Fruit fly (Drosophila melanogaster): Measurements from ENCODE around the gene CG11134.

CG11134 gene

dm6 chrX:13762372-13762883 is 24.7 kb downstream of the CG11134 start, which contains the start of gene rdgB (continued):
- TF ChIP-seq MESR4 (GFP tag; optimal IDR thresholded peaks at IDR 0.05) (no peak), fu2 (GFP tag; optimal IDR thresholded peaks at IDR 0.05) (no peak), chm (GFP tag; IDR thresholded peaks at IDR 0.05) (peak; percentile 56), CG3838 (GFP tag; optimal IDR thresholded peaks at IDR 0.05) (no peak), cg (GFP tag; optimal IDR thresholded peaks at IDR 0.05) (no peak), CG32772 (GFP tag; IDR thresholded peaks at IDR 0.05) (peak; percentile 39), bbx (GFP tag; IDR thresholded peaks at IDR 0.05; ENCODE audit: partially characterized antibody) (peak; percentile 53; the same call in 1 of the 2 replicates), Mes4 (GFP tag; optimal IDR thresholded peaks at IDR 0.05) (no peak), CG4424 (GFP tag; optimal IDR thresholded peaks at IDR 0.05) (peak; percentile 81), ind (GFP tag; optimal IDR thresholded peaks at IDR 0.05) (peak; percentile 76), CG2678 (tag; optimal IDR thresholded peaks at IDR 0.05) (peak; percentile 89), CG13123 (GFP tag; optimal IDR thresholded peaks at IDR 0.05) (peak; percentile 40), CG10959 (GFP tag; IDR thresholded peaks at IDR 0.05) (no peak), row (GFP tag; IDR thresholded peaks at IDR 0.05) (peak; percentile 95), CG16863 (GFP tag; optimal IDR thresholded peaks at IDR 0.05) (peak; percentile 7), CG2202 (tag; optimal IDR thresholded peaks at IDR 0.05) (no peak), Meics (GFP tag; optimal IDR thresholded peaks at IDR 0.05) (peak; percentile 87), cad (GFP tag; optimal IDR thresholded peaks at IDR 0.05) (no peak), Drgx (GFP tag; IDR thresholded peaks at IDR 0.05) (peak; percentile 71), Side (GFP tag; optimal IDR thresholded peaks at IDR 0.05) (no peak), CG11723 (GFP tag; optimal IDR thresholded peaks at IDR 0.05) (peak; percentile 72), en (GFP tag; optimal IDR thresholded peaks at IDR 0.05) (no peak), org-1 (GFP tag; optimal IDR thresholded peaks at IDR 0.05) (peak; percentile 50), sens (GFP tag) (peak; percentile 65), CG10654 (GFP tag; optimal IDR thresholded peaks at IDR 0.05) (peak; percentile 58), amos (GFP tag; IDR thresholded peaks at IDR 0.05; ENCODE audit: partially characterized antibody) (peak; percentile 22; the same call in 1 of the 2 replicates), psq (GFP tag; optimal IDR thresholded peaks at IDR 0.05) (peak; percentile 86), CG14050 (GFP tag; IDR thresholded peaks at IDR 0.05) (0 out of 3 replicates have a peak, but pooled peaks have one; percentile 18), wor (GFP tag; IDR thresholded peaks at IDR 0.05) (peak; percentile 67), CG8388 (GFP tag; optimal IDR thresholded peaks at IDR 0.05) (peak; percentile 67), Ets65A (GFP tag) (peak; percentile 89), CG34422 (GFP tag; IDR thresholded peaks at IDR 0.05) (peak; percentile 38; the same call in 1 of the 3 replicates), esg (GFP tag; conservative IDR thresholded peaks at IDR 0.05) (0 out of 2 replicates have a peak, but pooled peaks have one; percentile 44), crc (GFP tag; optimal IDR thresholded peaks at IDR 0.05) (no peak), CG5180 (GFP tag; optimal IDR thresholded peaks at IDR 0.05) (peak; percentile 92), Camta (GFP tag; optimal IDR thresholded peaks at IDR 0.05) (no peak), insv (GFP tag; optimal IDR thresholded peaks at IDR 0.05) (peak in 1 of 2 experiments; percentile 39), Dek (tag; optimal IDR thresholded peaks at IDR 0.05) (peak; percentile 85), gro (GFP tag; optimal IDR thresholded peaks at IDR 0.05) (peak; percentile 23), Max (GFP tag; optimal IDR thresholded peaks at IDR 0.05) (peak; percentile 48), sisA (GFP tag; IDR thresholded peaks at IDR 0.05) (peak; percentile 72; the same call in 1 of the 2 replicates), CG10979 (tag; optimal IDR thresholded peaks at IDR 0.05) (peak; percentile 81), CG13894 (tag; optimal IDR thresholded peaks at IDR 0.05) (no peak), mirr (GFP tag; optimal IDR thresholded peaks at IDR 0.05) (no peak), Doc2 (GFP tag; IDR thresholded peaks at IDR 0.05) (no peak), stc (GFP tag; IDR thresholded peaks at IDR 0.05) (peak; percentile 30; the same call in 1 of the 2 replicates), Hr3 (GFP tag; optimal IDR thresholded peaks at IDR 0.05) (peak; percentile 77), CG31388 (GFP tag; optimal IDR thresholded peaks at IDR 0.05) (no peak), CG6683 (GFP tag; optimal IDR thresholded peaks at IDR 0.05) (peak; percentile 31), chif (GFP tag; optimal IDR thresholded peaks at IDR 0.05) (peak in 1 of 2 experiments; percentile 33), HLH54F (GFP tag; optimal IDR thresholded peaks at IDR 0.05) (peak; percentile 22)

All from whole organism, embryonic.